Fruit fly (Drosophila melanogaster): ENCODE data around the gene tal-3A.

The tal-3A gene

dm6 chr3R:13815566-13816374 is 2.9 kb downstream of the tal-3A start (continued):
- TF ChIP-seq Lhr (GFP tag; optimal IDR thresholded peaks at IDR 0.05) (peak; percentile 13), emc (GFP tag; optimal IDR thresholded peaks at IDR 0.05) (no peak), CG17361 (GFP tag; IDR thresholded peaks at IDR 0.05) (peak; percentile 44; the same call in 1 of the 3 replicates)

DNA sequence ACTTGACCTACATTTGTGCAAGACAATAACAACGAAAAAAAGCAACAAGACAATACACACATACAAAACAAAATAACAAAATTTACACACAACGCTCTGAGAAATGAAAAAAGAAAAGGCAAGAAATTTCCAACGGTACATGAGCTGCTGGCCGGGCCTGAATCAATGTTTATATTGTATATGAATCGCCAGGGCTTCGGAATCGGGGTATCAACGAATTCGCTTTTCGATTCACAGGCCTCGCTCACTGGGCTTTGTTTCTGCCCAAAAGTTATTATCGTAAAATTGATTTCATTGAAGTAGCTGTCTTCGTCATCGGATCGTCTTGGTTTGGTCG is 3.4 kb downstream of the tal-3A start:
- no peak for TF ChIP-seq fd96Cb (tag; optimal IDR thresholded peaks at IDR 0.05)
- no peak for TF ChIP-seq Hand (GFP tag; optimal IDR thresholded peaks at IDR 0.05)
- TF ChIP-seq crol (GFP tag; IDR thresholded peaks at IDR 0.05) = no peak; the same call in 1 of the 2 replicates
- no peak for TF ChIP-seq fd102C (GFP tag; optimal IDR thresholded peaks at IDR 0.05)
- no peak for TF ChIP-seq HmgD (GFP tag; optimal IDR thresholded peaks at IDR 0.05)
- TF ChIP-seq abd-A (tag; optimal IDR thresholded peaks at IDR 0.05) = peak; percentile 24
- no peak for TF ChIP-seq Six4 (GFP tag; optimal IDR thresholded peaks at IDR 0.05)
- TF ChIP-seq hth (optimal IDR thresholded peaks at IDR 0.05) = no peak
- peak; percentile 53; the same call in 1 of the 3 replicates for TF ChIP-seq CG2199 (GFP tag; IDR thresholded peaks at IDR 0.05)
- TF ChIP-seq fd3F (GFP tag; optimal IDR thresholded peaks at IDR 0.05) = no peak
- no peak for TF ChIP-seq CG14441 (GFP tag; IDR thresholded peaks at IDR 0.05)
- peak; percentile 10 for TF ChIP-seq Blimp-1 (GFP tag; optimal IDR thresholded peaks at IDR 0.05)
- TF ChIP-seq Lpt (GFP tag; optimal IDR thresholded peaks at IDR 0.05) = no peak
- no peak for TF ChIP-seq Fer2 (tag; optimal IDR thresholded peaks at IDR 0.05)
- TF ChIP-seq CG6254 (GFP tag; optimal IDR thresholded peaks at IDR 0.05) = no peak
- no peak for TF ChIP-seq nerfin-1 (tag; optimal IDR thresholded peaks at IDR 0.05)
- TF ChIP-seq CG11695 (GFP tag; IDR thresholded peaks at IDR 0.05) = no peak
- TF ChIP-seq cg (GFP tag; optimal IDR thresholded peaks at IDR 0.05) = peak; percentile 84
- no peak for TF ChIP-seq pb (GFP tag; optimal IDR thresholded peaks at IDR 0.05)
- TF ChIP-seq CG13624 (GFP tag; optimal IDR thresholded peaks at IDR 0.05) = no peak
- TF ChIP-seq BEAF-32 (GFP tag; optimal IDR thresholded peaks at IDR 0.05) = no peak
- TF ChIP-seq CG9817 (tag; optimal IDR thresholded peaks at IDR 0.05) = no peak
- TF ChIP-seq CG2712 (tag; optimal IDR thresholded peaks at IDR 0.05) = no peak
- TF ChIP-seq sug (tag; optimal IDR thresholded peaks at IDR 0.05) = no peak
- TF ChIP-seq CG30403 (GFP tag; optimal IDR thresholded peaks at IDR 0.05) = no peak
- no peak for TF ChIP-seq H2.0 (GFP tag; IDR thresholded peaks at IDR 0.05)
- no peak for TF ChIP-seq NK7.1 (GFP tag; optimal IDR thresholded peaks at IDR 0.05)
- no peak for TF ChIP-seq Ets97D (GFP tag; optimal IDR thresholded peaks at IDR 0.05)
- TF ChIP-seq grn (GFP tag; optimal IDR thresholded peaks at IDR 0.05) = no peak
- TF ChIP-seq zfh1 (GFP tag; IDR thresholded peaks at IDR 0.05) = no peak
- no peak for TF ChIP-seq tio (GFP tag; optimal IDR thresholded peaks at IDR 0.05)
- no peak for TF ChIP-seq Elba2 (GFP tag; optimal IDR thresholded peaks at IDR 0.05)
- no peak for TF ChIP-seq D19A (tag; optimal IDR thresholded peaks at IDR 0.05)
- no peak for TF ChIP-seq br (optimal IDR thresholded peaks at IDR 0.05)
- peak; percentile 64 for TF ChIP-seq kni (GFP tag; optimal IDR thresholded peaks at IDR 0.05)
- TF ChIP-seq ci (GFP tag; IDR thresholded peaks at IDR 0.05) = no peak
- peak; percentile 22 for TF ChIP-seq sqz (GFP tag; optimal IDR thresholded peaks at IDR 0.05)
- no peak for TF ChIP-seq cato (GFP tag; optimal IDR thresholded peaks at IDR 0.05; ENCODE audit: borderline replicate concordance)
- no peak for TF ChIP-seq CG12155 (GFP tag; optimal IDR thresholded peaks at IDR 0.05)
- TF ChIP-seq vfl (GFP tag; optimal IDR thresholded peaks at IDR 0.05) = no peak
- no peak for TF ChIP-seq unc-4 (GFP tag; IDR thresholded peaks at IDR 0.05; ENCODE audit: partially characterized antibody)
- TF ChIP-seq ERR (GFP tag; optimal IDR thresholded peaks at IDR 0.05) = no peak
- no peak for TF ChIP-seq sd (tag; optimal IDR thresholded peaks at IDR 0.05)
- TF ChIP-seq pita (GFP tag; optimal IDR thresholded peaks at IDR 0.05) = no peak
- TF ChIP-seq amos (GFP tag; IDR thresholded peaks at IDR 0.05; ENCODE audit: partially characterized antibody) = no peak
- no peak for TF ChIP-seq CG14667 (GFP tag; IDR thresholded peaks at IDR 0.05)

Data from whole organism, embryonic.